Fruit fly (Drosophila melanogaster) whole organism, prepupa: ENCODE data around the gene CG31915.

Source experiments
- Blimp-1 ChIP-seq: fragments of 200-800 bp; sonication (Bioruptor generic); optimal IDR thresholded peaks from 3 replicates; lab custom pipeline; 2017; ENCODE audit warnings: missing biosample characterization, missing genetic modification characterization, mild to moderate bottlenecking, moderate library complexity, missing genetic modification reagents
- CG10631 ChIP-seq: fragments of 200-800 bp; sonication (Bioruptor generic); optimal IDR thresholded peaks from 2 replicates; lab custom pipeline; 2016; ENCODE audit warnings: missing biosample characterization, missing genetic modification characterization
- CG10669 ChIP-seq: fragments of 200-800 bp; sonication (Bioruptor generic); optimal IDR thresholded peaks from 3 replicates; lab custom pipeline; 2018; ENCODE audit warnings: missing biosample characterization, mild to moderate bottlenecking, missing genetic modification characterization, moderate library complexity
- CG11294 ChIP-seq: fragments of 200-800 bp; sonication (Bioruptor generic); IDR thresholded peaks from 2 replicates; pipeline ENCODE4 v1.3.6; 2022; ENCODE audit warnings: missing biosample characterization, missing genetic modification characterization
- CG11762 ChIP-seq: fragments of 200-800 bp; sonication (Bioruptor generic); optimal IDR thresholded peaks from 3 replicates; lab custom pipeline; 2016; ENCODE audit warnings: missing biosample characterization, missing genetic modification characterization; ENCODE audit not compliant: insufficient read depth
- CG11902 ChIP-seq: fragments of 200-800 bp; sonication (Bioruptor generic); optimal IDR thresholded peaks from 3 replicates; lab custom pipeline; 2016; ENCODE audit warnings: missing biosample characterization, missing genetic modification characterization
- CG31627 ChIP-seq: fragments of 200-800 bp; sonication (Bioruptor generic); optimal IDR thresholded peaks from 3 replicates; lab custom pipeline; 2016; ENCODE audit warnings: missing biosample characterization, missing genetic modification characterization
- CG32006 ChIP-seq: fragments of 200-800 bp; sonication (Bioruptor generic); optimal IDR thresholded peaks from 3 replicates; lab custom pipeline; 2017; ENCODE audit warnings: missing biosample characterization, mild to moderate bottlenecking, missing genetic modification characterization
- CG34406 ChIP-seq: fragments of 200-800 bp; sonication (Bioruptor generic); optimal IDR thresholded peaks from 3 replicates; lab custom pipeline; 2016; ENCODE audit warnings: missing biosample characterization, missing genetic modification characterization
- CG3919 ChIP-seq: fragments of 200-800 bp; sonication (Bioruptor generic); optimal IDR thresholded peaks from 3 replicates; lab custom pipeline; 2016; ENCODE audit warnings: missing biosample characterization, missing genetic modification characterization
- CG4318 ChIP-seq: fragments of 200-800 bp; sonication (Bioruptor generic); optimal IDR thresholded peaks from 3 replicates; lab custom pipeline; 2017; ENCODE audit warnings: missing biosample characterization, mild to moderate bottlenecking, missing genetic modification characterization
- CG6276 ChIP-seq: fragments of 200-800 bp; sonication (Bioruptor generic); optimal IDR thresholded peaks from 2 replicates; lab custom pipeline; 2017; ENCODE audit warnings: missing biosample characterization, mild to moderate bottlenecking, missing genetic modification characterization
- CG6792 ChIP-seq: fragments of 200-800 bp; sonication (Bioruptor generic); optimal IDR thresholded peaks from 3 replicates; lab custom pipeline; 2016; ENCODE audit warnings: missing biosample characterization, missing genetic modification characterization
- CG6854 ChIP-seq: fragments of 200-800 bp; sonication (Bioruptor generic); optimal IDR thresholded peaks from 2 replicates; lab custom pipeline; 2017; ENCODE audit warnings: missing biosample characterization, mild to moderate bottlenecking, missing genetic modification characterization
- CG7368 ChIP-seq: fragments of 200-800 bp; sonication (Bioruptor generic); optimal IDR thresholded peaks from 3 replicates; lab custom pipeline; 2016; ENCODE audit warnings: missing biosample characterization, missing genetic modification characterization
- CG8119 ChIP-seq: fragments of 200-800 bp; sonication (Bioruptor generic); IDR thresholded peaks from 3 replicates; pipeline ENCODE4 v1.3.6; 2022; ENCODE audit warnings: missing biosample characterization, missing genetic modification characterization
- CG8319 ChIP-seq: fragments of 200-800 bp; sonication (Bioruptor generic); optimal IDR thresholded peaks from 3 replicates; lab custom pipeline; 2016; ENCODE audit warnings: missing biosample characterization, missing genetic modification characterization
- Eip75B ChIP-seq: fragments of 200-800 bp; sonication (Bioruptor generic); optimal IDR thresholded peaks from 3 replicates; lab custom pipeline; 2016; ENCODE audit warnings: missing biosample characterization, missing genetic modification characterization
- Eip93F ChIP-seq: fragments of 200-800 bp; sonication (Bioruptor generic); optimal IDR thresholded peaks from 2 replicates; lab custom pipeline; 2016; ENCODE audit warnings: missing biosample characterization, mild to moderate bottlenecking, missing genetic modification characterization
- Ets21C ChIP-seq: fragments of 200-800 bp; sonication (Bioruptor generic); optimal IDR thresholded peaks from 3 replicates; lab custom pipeline; 2016; ENCODE audit warnings: missing biosample characterization, missing genetic modification characterization
- Hr38 ChIP-seq: sonication (Bioruptor generic); optimal IDR thresholded peaks from 2 replicates; lab custom pipeline; 2016; ENCODE audit warnings: missing biosample characterization, missing genetic modification characterization
- Hr4 ChIP-seq: fragments of 200-800 bp; sonication (Bioruptor generic); optimal IDR thresholded peaks from 3 replicates; lab custom pipeline; 2016; ENCODE audit warnings: missing biosample characterization, missing genetic modification characterization
- Lpt ChIP-seq: fragments of 200-800 bp; sonication (Bioruptor generic); optimal IDR thresholded peaks from 3 replicates; lab custom pipeline; 2016; ENCODE audit warnings: missing biosample characterization, missing genetic modification characterization
- OdsH ChIP-seq: fragments of 200-800 bp; sonication (Bioruptor generic); optimal IDR thresholded peaks from 3 replicates; lab custom pipeline; 2016; ENCODE audit warnings: missing biosample characterization, missing genetic modification characterization
- Smox ChIP-seq: fragments of 200-800 bp; sonication (Bioruptor generic); optimal IDR thresholded peaks from 3 replicates; lab custom pipeline; 2016; ENCODE audit warnings: missing biosample characterization, missing genetic modification characterization
- Sox14 ChIP-seq: fragments of 200-800 bp; sonication (Bioruptor generic); optimal IDR thresholded peaks from 3 replicates; lab custom pipeline; 2016; ENCODE audit warnings: missing biosample characterization, missing genetic modification characterization
- Sox15 ChIP-seq: fragments of 200-800 bp; sonication (Bioruptor generic); optimal IDR thresholded peaks from 3 replicates; lab custom pipeline; 2016; ENCODE audit warnings: missing biosample characterization, missing genetic modification characterization
- achi ChIP-seq: fragments of 200-800 bp; sonication (Bioruptor generic); optimal IDR thresholded peaks from 3 replicates; lab custom pipeline; 2016; ENCODE audit warnings: missing biosample characterization, missing genetic modification characterization
- acj6 ChIP-seq: fragments of 200-800 bp; sonication (Bioruptor generic); optimal IDR thresholded peaks from 3 replicates; lab custom pipeline; 2016; ENCODE audit warnings: missing biosample characterization, missing genetic modification characterization
- cyc ChIP-seq: fragments of 200-800 bp; sonication (Bioruptor generic); optimal IDR thresholded peaks from 3 replicates; lab custom pipeline; 2016; ENCODE audit warnings: missing biosample characterization, missing genetic modification characterization
- dac ChIP-seq: fragments of 200-800 bp; sonication (Bioruptor generic); optimal IDR thresholded peaks from 2 replicates; lab custom pipeline; 2017; ENCODE audit warnings: missing biosample characterization, mild to moderate bottlenecking, missing genetic modification characterization
- dsx ChIP-seq: fragments of 200-800 bp; optimal IDR thresholded peaks from 3 replicates; lab custom pipeline; 2019; ENCODE audit warnings: missing biosample characterization, mild to moderate bottlenecking, missing genetic modification characterization, moderate library complexity; ENCODE audit not compliant: poor library complexity, severe bottlenecking
- eg ChIP-seq: fragments of 200-800 bp; sonication (Bioruptor generic); IDR thresholded peaks from 3 replicates; pipeline ENCODE4 v1.3.6; 2022; ENCODE audit warnings: missing biosample characterization, missing genetic modification characterization
- fd59A ChIP-seq: fragments of 200-800 bp; sonication (Bioruptor generic); optimal IDR thresholded peaks from 2 replicates; lab custom pipeline; 2017; ENCODE audit warnings: missing biosample characterization, mild to moderate bottlenecking, missing genetic modification characterization, missing genetic modification reagents
- fd85E ChIP-seq: fragments of 200-800 bp; sonication (Bioruptor generic); optimal IDR thresholded peaks from 3 replicates; lab custom pipeline; 2016; ENCODE audit warnings: missing biosample characterization, missing genetic modification characterization
- fkh ChIP-seq: fragments of 200-800 bp; sonication (Bioruptor generic); optimal IDR thresholded peaks from 3 replicates; lab custom pipeline; 2017; ENCODE audit warnings: missing biosample characterization, mild to moderate bottlenecking, missing genetic modification characterization, moderate library complexity
- lz ChIP-seq: fragments of 200-800 bp; sonication (Bioruptor generic); optimal IDR thresholded peaks from 3 replicates; lab custom pipeline; 2016; ENCODE audit warnings: missing biosample characterization, missing genetic modification characterization
- net ChIP-seq: fragments of 200-800 bp; sonication (Bioruptor generic); optimal IDR thresholded peaks from 3 replicates; lab custom pipeline; 2016; ENCODE audit warnings: missing biosample characterization, missing genetic modification characterization
- pdm3 ChIP-seq: fragments of 200-800 bp; sonication (Bioruptor generic); optimal IDR thresholded peaks from 3 replicates; lab custom pipeline; 2016; ENCODE audit warnings: missing biosample characterization, missing genetic modification characterization
- ss ChIP-seq, 2 experiments: fragments of 200-800 bp; sonication (Bioruptor generic); optimal IDR thresholded peaks; 2 replicates in 1 of 2; 3 replicates in 1 of 2; lab custom pipeline; 2017 to 2018; ENCODE audit warnings: mild to moderate bottlenecking in 2 of 2, missing biosample characterization in 2 of 2, missing genetic modification characterization in 2 of 2, moderate library complexity in 1 of 2
- topi ChIP-seq: fragments of 200-800 bp; sonication (Bioruptor generic); optimal IDR thresholded peaks from 3 replicates; lab custom pipeline; 2016; ENCODE audit warnings: missing biosample characterization, missing genetic modification characterization

The CG31915 gene

dm6 chr2L:5501335-5501734 lies 26.6 kb upstream of the CG31915 start (continued):
- TF ChIP-seq Smox (GFP tag; lab: Kevin White, UChicago) (peak; percentile 75), CG8319 (GFP tag; lab: Kevin White, UChicago) (peak; percentile 1), CG34406 (GFP tag; lab: Kevin White, UChicago) (peak; percentile 65), CG6792 (peak; percentile 57), Lpt (GFP tag; lab: Kevin White, UChicago) (no peak), pdm3 (GFP tag; lab: Kevin White, UChicago) (peak; percentile 54), acj6 (GFP tag; lab: Kevin White, UChicago) (peak; percentile 58), achi (GFP tag; lab: Kevin White, UChicago) (peak; percentile 57), CG10631 (GFP tag; lab: Kevin White, UChicago) (peak; percentile 57), topi (GFP tag; lab: Kevin White, UChicago) (peak; percentile 67), Sox15 (GFP tag; lab: Kevin White, UChicago) (peak; percentile 14), Blimp-1 (GFP tag; lab: Kevin White, UChicago) (peak; percentile 48), CG4318 (no peak), fd85E (GFP tag; lab: Kevin White, UChicago) (no peak), CG11294 (GFP tag; lab: Robert Waterston, UW) (no peak), OdsH (GFP tag; lab: Kevin White, UChicago) (peak; percentile 42), CG32006 (GFP tag; lab: Kevin White, UChicago) (peak; percentile 53), cyc (GFP tag; lab: Kevin White, UChicago) (peak; percentile 61), dac (GFP tag; lab: Kevin White, UChicago) (no peak), Eip75B (peak; percentile 75), CG31627 (peak; percentile 54), CG6276 (GFP tag; lab: Kevin White, UChicago) (no peak), dsx (GFP tag; lab: Kevin White, UChicago) (peak; percentile 63), fkh (GFP tag; lab: Kevin White, UChicago) (no peak), CG10669 (GFP tag; lab: Kevin White, UChicago) (peak; percentile 46), net (GFP tag; lab: Kevin White, UChicago) (peak; percentile 44), Hr38 (GFP tag; lab: Kevin White, UChicago) (no peak), ss (GFP tag; optimal IDR thresholded peaks at IDR 0.05; lab: Kevin White, UChicago) (peak; percentile 44 to 50), Ets21C (GFP tag; lab: Kevin White, UChicago) (peak; percentile 45), CG3919 (GFP tag; lab: Kevin White, UChicago) (peak; percentile 68), CG8119 (0 out of 3 replicates have a peak, but pooled peaks have one; percentile 28), Eip93F (GFP tag; lab: Kevin White, UChicago) (peak; percentile 35), CG11762 (no peak), Hr4 (GFP tag; lab: Kevin White, UChicago) (peak; percentile 24), fd59A (GFP tag; lab: Kevin White, UChicago) (peak; percentile 55), eg (GFP tag; lab: Robert Waterston, UW) (no peak), CG6854 (peak; percentile 47), Sox14 (GFP tag; lab: Kevin White, UChicago) (peak; percentile 52)

DNA sequence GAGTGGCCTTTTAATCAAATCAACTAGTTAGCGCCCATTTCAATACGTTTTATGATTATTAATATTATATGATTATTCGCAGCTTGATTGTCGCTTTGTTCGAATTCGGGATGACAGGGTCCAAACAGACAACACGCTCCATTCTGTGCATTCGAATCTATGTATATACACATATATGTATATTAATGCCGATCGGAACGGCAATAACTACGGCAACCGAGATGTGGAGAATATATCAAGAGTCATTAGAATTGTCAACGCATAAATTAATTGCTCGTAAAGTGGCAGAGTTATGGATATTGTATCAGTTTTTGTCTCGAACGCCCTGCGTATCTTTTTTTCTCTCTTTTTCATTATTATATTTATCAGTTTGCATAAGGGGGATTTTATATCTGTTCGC lies 25.1 kb upstream of the CG31915 start:
- TF ChIP-seq lz (GFP tag; lab: Kevin White, UChicago) (no peak), CG10669 (GFP tag; lab: Kevin White, UChicago) (no peak), acj6 (GFP tag; lab: Kevin White, UChicago) (no peak), CG11902 (GFP tag; lab: Kevin White, UChicago) (no peak), CG7368 (GFP tag; lab: Kevin White, UChicago) (no peak), fkh (GFP tag; lab: Kevin White, UChicago) (no peak), CG32006 (GFP tag; lab: Kevin White, UChicago) (no peak), CG11294 (GFP tag; lab: Robert Waterston, UW) (no peak), Sox14 (GFP tag; lab: Kevin White, UChicago) (no peak)
